Worm (Caenorhabditis elegans) whole organism, midembryonic: ENCODE data around the gene kreg-1.
"Not testable (repeated sequence)": the region's sequence is repeated elsewhere in the genome, so short reads cannot be mapped to it uniquely, and the experiment has no call there.

Experiments
- T22C8.4 ChIP-seq: fragments of 200-800 bp; sonication (Bioruptor generic); IDR thresholded peaks from 2 replicates; pipeline ENCODE4 v1.3.6; 2022; ENCODE audit warnings: missing genetic modification characterization, missing compliant biosample characterization
- cog-1 ChIP-seq: sonication (generic microtip); optimal IDR thresholded peaks from 2 replicates; lab custom pipeline; 2016; ENCODE audit warnings: missing genetic modification characterization, missing compliant biosample characterization
- flt-1 ChIP-seq: fragments of 200-800 bp; sonication (Bioruptor generic); IDR thresholded peaks from 2 replicates; pipeline ENCODE4 v1.3.6; 2022; ENCODE audit warnings: missing genetic modification characterization, missing compliant biosample characterization
- klf-2 ChIP-seq: fragments of 200-800 bp; sonication (Bioruptor generic); conservative IDR thresholded peaks from 2 replicates; pipeline ENCODE4 v1.3.6; 2022; ENCODE audit warnings: missing genetic modification reagents, missing genetic modification characterization, missing compliant biosample characterization
- med-1 ChIP-seq: sonication (generic microtip); optimal IDR thresholded peaks from 2 replicates; lab custom pipeline; 2017; ENCODE audit warnings: missing genetic modification characterization, mild to moderate bottlenecking, missing compliant biosample characterization, antibody characterized with exemption, missing genetic modification reagents; ENCODE audit not compliant: insufficient read depth
- ref-1 ChIP-seq: fragments of 200-800 bp; sonication (Bioruptor generic); conservative IDR thresholded peaks from 2 replicates; pipeline ENCODE4 v1.3.6; 2022; ENCODE audit warnings: missing genetic modification reagents, missing genetic modification characterization, missing compliant biosample characterization
- tab-1 ChIP-seq: fragments of 200-800 bp; sonication (Bioruptor generic); IDR thresholded peaks from 2 replicates; pipeline ENCODE4 v1.3.6; 2022; ENCODE audit warnings: missing genetic modification characterization, missing compliant biosample characterization
- ztf-23 ChIP-seq: fragments of 200-800 bp; sonication (Bioruptor generic); IDR thresholded peaks from 2 replicates; pipeline ENCODE4 v1.3.6; 2022; ENCODE audit warnings: missing genetic modification reagents, missing genetic modification characterization, missing compliant biosample characterization
- ztf-29 ChIP-seq: fragments of 200-800 bp; sonication (Bioruptor generic); IDR thresholded peaks from 2 replicates; pipeline ENCODE4 v1.3.6; 2022; ENCODE audit warnings: missing genetic modification reagents, missing genetic modification characterization, missing compliant biosample characterization

The kreg-1 gene

ce11 chrX:8718153-8718552, 8.6 kb downstream of the kreg-1 start:
- TF ChIP-seq klf-2 (GFP tag; lab: Robert Waterston, UW), result no peak
- TF ChIP-seq med-1 (GFP tag; lab: Kevin White, UChicago), result no peak
- no peak for TF ChIP-seq tab-1 (GFP tag; lab: Robert Waterston, UW)
- no peak for TF ChIP-seq ztf-23
- TF ChIP-seq flt-1, result no peak
- TF ChIP-seq T22C8.4 (GFP tag; lab: Robert Waterston, UW), result no peak
- TF ChIP-seq cog-1 (tag; lab: Kevin White, UChicago), result no peak
- TF ChIP-seq ztf-29 (GFP tag; lab: Robert Waterston, UW), result no peak
- no peak for TF ChIP-seq ref-1 (GFP tag; lab: Robert Waterston, UW)

ce11 chrX:8718856-8719255, 9.3 kb downstream of the kreg-1 start, which contains the start of gene F53A9.8:
TSS of gene F53A9.8 (minus strand) at chrX:8718904.
- TF ChIP-seq ztf-23, result no peak
- TF ChIP-seq tab-1 (GFP tag; lab: Robert Waterston, UW), result no peak
- TF ChIP-seq ref-1 (GFP tag; lab: Robert Waterston, UW), result no peak
- no peak for TF ChIP-seq flt-1
- TF ChIP-seq med-1 (GFP tag; lab: Kevin White, UChicago), result no peak
- TF ChIP-seq klf-2 (GFP tag; lab: Robert Waterston, UW), result no peak
- TF ChIP-seq ztf-29 (GFP tag; lab: Robert Waterston, UW), result no peak
- no peak for TF ChIP-seq T22C8.4 (GFP tag; lab: Robert Waterston, UW)
- TF ChIP-seq cog-1 (tag; lab: Kevin White, UChicago), result no peak

ce11 chrX:8719888-8720287, 10.3 kb downstream of the kreg-1 start:
- no peak for TF ChIP-seq ztf-23
- TF ChIP-seq ztf-29 (GFP tag; lab: Robert Waterston, UW), result no peak
- TF ChIP-seq med-1 (GFP tag; lab: Kevin White, UChicago), result no peak
- TF ChIP-seq flt-1, result no peak
- no peak for TF ChIP-seq ref-1 (GFP tag; lab: Robert Waterston, UW)
- no peak for TF ChIP-seq cog-1 (tag; lab: Kevin White, UChicago)
- TF ChIP-seq T22C8.4 (GFP tag; lab: Robert Waterston, UW), result no peak
- TF ChIP-seq tab-1 (GFP tag; lab: Robert Waterston, UW), result no peak
- TF ChIP-seq klf-2 (GFP tag; lab: Robert Waterston, UW), result no peak

ce11 chrX:8720658-8721057, 11.1 kb downstream of the kreg-1 start, which contains the start of gene F53A9.9:
TSS of gene F53A9.9 (minus strand) at chrX:8720758.
- no peak for TF ChIP-seq T22C8.4 (GFP tag; lab: Robert Waterston, UW)

- TF ChIP-seq flt-1 (no peak), cog-1 (tag; lab: Kevin White, UChicago) (no peak), ref-1 (GFP tag; lab: Robert Waterston, UW) (no peak)
Measured at ce11 chrX:8721273-8721672, 11.7 kb downstream of the kreg-1 start.

ce11 chrX:8723127-8723600, 13.6 kb downstream of the kreg-1 start, which contains the start of gene tnt-2:
TSS of gene tnt-2 (minus strand) at chrX:8723550.
- TF ChIP-seq T22C8.4 (GFP tag; lab: Robert Waterston, UW), result no peak
- TF ChIP-seq tab-1 (GFP tag; lab: Robert Waterston, UW), result no peak
- TF ChIP-seq ref-1 (GFP tag; lab: Robert Waterston, UW), result no peak
- TF ChIP-seq med-1 (GFP tag; lab: Kevin White, UChicago), result no peak
- TF ChIP-seq klf-2 (GFP tag; lab: Robert Waterston, UW), result no peak
- no peak for TF ChIP-seq cog-1 (tag; lab: Kevin White, UChicago)
- no peak for TF ChIP-seq flt-1

- no peak for TF ChIP-seq ztf-29 (GFP tag; lab: Robert Waterston, UW)
- peak; percentile 14 for TF ChIP-seq cog-1 (tag; lab: Kevin White, UChicago)
Measured at ce11 chrX:8723840-8724239, 14.3 kb downstream of the kreg-1 start.

- TF ChIP-seq klf-2 (GFP tag; lab: Robert Waterston, UW), result no peak
- no peak for TF ChIP-seq med-1 (GFP tag; lab: Kevin White, UChicago)
- no peak for TF ChIP-seq T22C8.4 (GFP tag; lab: Robert Waterston, UW)
- no peak for TF ChIP-seq ztf-23
- TF ChIP-seq flt-1, result no peak
- TF ChIP-seq cog-1 (tag; lab: Kevin White, UChicago), result no peak
- TF ChIP-seq tab-1 (GFP tag; lab: Robert Waterston, UW), result no peak
- TF ChIP-seq ref-1 (GFP tag; lab: Robert Waterston, UW), result no peak
- no peak for TF ChIP-seq ztf-29 (GFP tag; lab: Robert Waterston, UW)
Measured at ce11 chrX:8727306-8727705, 17.7 kb downstream of the kreg-1 start, which contains the start of gene EGAP4.1. TSS of gene EGAP4.1 (minus strand) at chrX:8727406.

- not testable (repeated sequence) for TF ChIP-seq klf-2 (GFP tag; lab: Robert Waterston, UW); flt-1; ztf-29 (GFP tag; lab: Robert Waterston, UW)
Measured at ce11 chrX:8731822-8732221, 22.3 kb downstream of the kreg-1 start, which contains the start of gene M02D8.6. TSS of gene M02D8.6 (minus strand) at chrX:8731922.

- TF ChIP-seq cog-1 (tag; lab: Kevin White, UChicago) (peak; percentile 14), flt-1 (no peak), tab-1 (GFP tag; lab: Robert Waterston, UW) (no peak), T22C8.4 (GFP tag; lab: Robert Waterston, UW) (no peak)
Measured at ce11 chrX:8736965-8737464, 27.5 kb downstream of the kreg-1 start, which contains the start of gene M02D8.3. TSS of gene M02D8.3 (minus strand) at chrX:8737015.
